Fruit fly (Drosophila melanogaster) whole organism, embryonic: ENCODE measurements around the gene rictor.
A peak's percentile ranks its signal among the peaks of the same experiment; 100 is the strongest.

ENCODE experiments used
- Abd-B ChIP-seq: fragments of 200-800 bp; sonication (Bioruptor generic); optimal IDR thresholded peaks from 2 replicates; lab custom pipeline; 2018; ENCODE audit warnings: missing biosample characterization, mild to moderate bottlenecking, missing genetic modification characterization, moderate library complexity
- Antp ChIP-seq: fragments of 200-800 bp; sonication (Bioruptor generic); optimal IDR thresholded peaks from 3 replicates; lab custom pipeline; 2016; ENCODE audit warnings: missing biosample characterization, missing genetic modification characterization
- C15 ChIP-seq: fragments of 200-800 bp; sonication (Bioruptor generic); IDR thresholded peaks from 3 replicates; pipeline ENCODE4 v1.3.6; 2022; ENCODE audit warnings: missing biosample characterization, missing genetic modification characterization
- CG12299 ChIP-seq: fragments of 200-800 bp; sonication (Bioruptor generic); optimal IDR thresholded peaks from 2 replicates; lab custom pipeline; 2018; ENCODE audit warnings: missing biosample characterization, mild to moderate bottlenecking, missing genetic modification characterization
- CG12744 ChIP-seq: fragments of 200-800 bp; sonication (Bioruptor generic); optimal IDR thresholded peaks from 2 replicates; lab custom pipeline; 2016; ENCODE audit warnings: missing biosample characterization, missing genetic modification characterization
- CG13624 ChIP-seq: fragments of 200-800 bp; sonication (Bioruptor generic); optimal IDR thresholded peaks from 2 replicates; lab custom pipeline; 2016; ENCODE audit warnings: missing biosample characterization, missing genetic modification characterization
- CG14441 ChIP-seq: fragments of 200-800 bp; sonication (Bioruptor generic); IDR thresholded peaks from 2 replicates; pipeline ENCODE4 v1.3.6; 2022; ENCODE audit warnings: missing biosample characterization, missing genetic modification characterization
- CG14667 ChIP-seq: fragments of 200-800 bp; sonication (Bioruptor generic); IDR thresholded peaks from 2 replicates; pipeline ENCODE4 v1.3.6; 2022; ENCODE audit warnings: missing biosample characterization, missing genetic modification characterization
- CG17912 ChIP-seq: fragments of 200-800 bp; sonication (Bioruptor generic); optimal IDR thresholded peaks from 2 replicates; lab custom pipeline; 2018; ENCODE audit warnings: missing biosample characterization, mild to moderate bottlenecking, missing genetic modification characterization
- CG2129 ChIP-seq: fragments of 200-800 bp; sonication (Bioruptor generic); IDR thresholded peaks from 2 replicates; pipeline ENCODE4 v1.3.6; 2022; ENCODE audit warnings: missing biosample characterization, missing genetic modification characterization; ENCODE audit not compliant: partially characterized antibody
- CG30020 ChIP-seq: fragments of 200-800 bp; optimal IDR thresholded peaks from 2 replicates; lab custom pipeline; 2019; ENCODE audit warnings: missing biosample characterization, mild to moderate bottlenecking, missing genetic modification characterization, moderate library complexity
- CG34224 ChIP-seq: fragments of 200-800 bp; sonication (Bioruptor generic); IDR thresholded peaks from 3 replicates; pipeline ENCODE4 v1.3.6; 2022; ENCODE audit warnings: missing biosample characterization, missing genetic modification characterization; ENCODE audit not compliant: partially characterized antibody
- CG3847 ChIP-seq: fragments of 200-800 bp; sonication (Bioruptor generic); IDR thresholded peaks from 2 replicates; pipeline ENCODE4 v1.3.6; 2022; ENCODE audit warnings: missing biosample characterization, missing genetic modification characterization
- CG4404 ChIP-seq: fragments of 200-800 bp; sonication (Bioruptor generic); IDR thresholded peaks from 2 replicates; pipeline ENCODE4 v1.3.6; 2022; ENCODE audit warnings: missing biosample characterization, missing genetic modification characterization
- CG5180 ChIP-seq: fragments of 200-800 bp; sonication (Bioruptor generic); optimal IDR thresholded peaks from 3 replicates; lab custom pipeline; 2017; ENCODE audit warnings: missing biosample characterization, missing genetic modification characterization, mild to moderate bottlenecking, moderate library complexity, missing genetic modification reagents
- CG6254 ChIP-seq: fragments of 200-800 bp; sonication (Bioruptor generic); optimal IDR thresholded peaks from 3 replicates; lab custom pipeline; 2017; ENCODE audit warnings: mild to moderate bottlenecking, missing biosample characterization, missing genetic modification reagents, missing genetic modification characterization
- CG6654 ChIP-seq: fragments of 200-800 bp; sonication (Bioruptor generic); optimal IDR thresholded peaks from 2 replicates; lab custom pipeline; 2017; ENCODE audit warnings: missing biosample characterization, mild to moderate bottlenecking, missing genetic modification characterization
- CG7745 ChIP-seq: fragments of 200-800 bp; sonication (Bioruptor generic); optimal IDR thresholded peaks from 2 replicates; lab custom pipeline; 2018; ENCODE audit warnings: missing biosample characterization, mild to moderate bottlenecking, missing genetic modification characterization, moderate library complexity
- CG7839 ChIP-seq: fragments of 200-800 bp; sonication (Bioruptor generic); optimal IDR thresholded peaks from 3 replicates; lab custom pipeline; 2018; ENCODE audit warnings: missing biosample characterization, mild to moderate bottlenecking, missing genetic modification characterization, moderate library complexity
- CG7987 ChIP-seq: fragments of 200-800 bp; sonication (Bioruptor generic); optimal IDR thresholded peaks from 2 replicates; lab custom pipeline; 2018; ENCODE audit warnings: missing biosample characterization, mild to moderate bottlenecking, missing genetic modification characterization, moderate library complexity
- Camta ChIP-seq: fragments of 200-800 bp; sonication (Bioruptor generic); optimal IDR thresholded peaks from 2 replicates; lab custom pipeline; 2016; ENCODE audit warnings: missing biosample characterization, missing genetic modification characterization
- Dek ChIP-seq: fragments of 200-800 bp; sonication (Bioruptor generic); optimal IDR thresholded peaks from 3 replicates; lab custom pipeline; 2019; ENCODE audit warnings: missing biosample characterization, mild to moderate bottlenecking, missing genetic modification characterization, moderate library complexity
- Elba2 ChIP-seq: fragments of 200-800 bp; sonication (Bioruptor generic); optimal IDR thresholded peaks from 3 replicates; lab custom pipeline; 2016; ENCODE audit warnings: missing biosample characterization, missing genetic modification characterization
- Fer1 ChIP-seq: fragments of 200-800 bp; sonication (Bioruptor generic); optimal IDR thresholded peaks from 2 replicates; lab custom pipeline; 2017; ENCODE audit warnings: missing biosample characterization, mild to moderate bottlenecking, missing genetic modification characterization
- GATAe ChIP-seq: fragments of 200-800 bp; sonication (Bioruptor generic); conservative IDR thresholded peaks from 2 replicates; pipeline ENCODE4 v1.3.6; 2022; ENCODE audit warnings: missing biosample characterization, missing genetic modification characterization
- HLH4C ChIP-seq: fragments of 200-800 bp; sonication (Bioruptor generic); IDR thresholded peaks from 3 replicates; pipeline ENCODE4 v1.3.6; 2022; ENCODE audit warnings: missing biosample characterization, missing genetic modification characterization; ENCODE audit not compliant: partially characterized antibody
- Hey ChIP-seq: fragments of 200-800 bp; sonication (Bioruptor generic); optimal IDR thresholded peaks from 3 replicates; lab custom pipeline; 2018; ENCODE audit warnings: missing biosample characterization, mild to moderate bottlenecking, missing genetic modification characterization
- MTF-1 ChIP-seq: fragments of 200-800 bp; sonication (Bioruptor generic); optimal IDR thresholded peaks from 2 replicates; lab custom pipeline; 2018; ENCODE audit warnings: missing biosample characterization, mild to moderate bottlenecking, missing genetic modification characterization, borderline replicate concordance
- Meics ChIP-seq: fragments of 200-800 bp; sonication (Bioruptor generic); optimal IDR thresholded peaks from 2 replicates; lab custom pipeline; 2017; ENCODE audit warnings: missing biosample characterization, mild to moderate bottlenecking, missing genetic modification characterization
- Ravus ChIP-seq: fragments of 200-800 bp; sonication (Bioruptor generic); IDR thresholded peaks from 2 replicates; pipeline ENCODE4 v1.3.6; 2022; ENCODE audit warnings: missing biosample characterization, missing genetic modification characterization
- Sry-δ ChIP-seq: fragments of 200-800 bp; sonication (Bioruptor generic); optimal IDR thresholded peaks from 2 replicates; lab custom pipeline; 2016; ENCODE audit warnings: missing biosample characterization, missing genetic modification characterization
- ab ChIP-seq: fragments of 200-800 bp; sonication (Bioruptor generic); optimal IDR thresholded peaks from 2 replicates; lab custom pipeline; 2016; ENCODE audit warnings: missing biosample characterization, missing genetic modification characterization
- al ChIP-seq: fragments of 200-800 bp; sonication (Bioruptor generic); IDR thresholded peaks from 2 replicates; pipeline ENCODE4 v1.3.6; 2022; ENCODE audit warnings: missing biosample characterization, missing genetic modification characterization
- ase ChIP-seq: fragments of 200-800 bp; sonication (Bioruptor generic); IDR thresholded peaks from 3 replicates; pipeline ENCODE4 v1.3.6; 2022; ENCODE audit warnings: missing biosample characterization, missing genetic modification characterization
- ato ChIP-seq: fragments of 200-800 bp; sonication (Bioruptor generic); IDR thresholded peaks from 2 replicates; pipeline ENCODE4 v1.3.6; 2022; ENCODE audit warnings: missing biosample characterization, missing genetic modification characterization; ENCODE audit not compliant: partially characterized antibody
- bcd ChIP-seq: fragments of 200-800 bp; sonication (Bioruptor generic); optimal IDR thresholded peaks from 2 replicates; lab custom pipeline; 2017; ENCODE audit warnings: missing biosample characterization, mild to moderate bottlenecking, missing genetic modification characterization
- dimm ChIP-seq: fragments of 200-800 bp; sonication (Bioruptor generic); IDR thresholded peaks from 2 replicates; pipeline ENCODE4 v1.3.6; 2022; ENCODE audit warnings: missing biosample characterization, missing genetic modification characterization
- fru ChIP-seq: fragments of >200 bp; optimal IDR thresholded peaks from 2 replicates; lab custom pipeline; 2017
- grn ChIP-seq: fragments of 200-800 bp; sonication (Bioruptor generic); optimal IDR thresholded peaks from 3 replicates; lab custom pipeline; 2017; ENCODE audit warnings: missing biosample characterization, missing genetic modification characterization
- her ChIP-seq: fragments of 200-800 bp; sonication (Bioruptor generic); optimal IDR thresholded peaks from 2 replicates; lab custom pipeline; 2016; ENCODE audit warnings: missing biosample characterization, missing genetic modification characterization
- lbe ChIP-seq: fragments of 200-800 bp; sonication (Bioruptor generic); optimal IDR thresholded peaks from 2 replicates; lab custom pipeline; 2016; ENCODE audit warnings: missing biosample characterization, mild to moderate bottlenecking, missing genetic modification characterization
- maf-S ChIP-seq: fragments of 200-800 bp; sonication (Bioruptor generic); optimal IDR thresholded peaks from 2 replicates; lab custom pipeline; 2016; ENCODE audit warnings: missing biosample characterization, missing genetic modification characterization
- sens ChIP-seq: fragments of 200-800 bp; sonication (Bioruptor generic); peaks from one replicate; lab custom pipeline; 2016; ENCODE audit warnings: missing biosample characterization, missing genetic modification characterization
- sug ChIP-seq: fragments of 200-800 bp; optimal IDR thresholded peaks from 2 replicates; lab custom pipeline; 2019; ENCODE audit warnings: missing biosample characterization, mild to moderate bottlenecking, missing genetic modification characterization, moderate library complexity
- trem ChIP-seq: fragments of 200-800 bp; optimal IDR thresholded peaks from 3 replicates; lab custom pipeline; 2019; ENCODE audit warnings: missing biosample characterization, mild to moderate bottlenecking, missing genetic modification characterization, moderate library complexity
- tx ChIP-seq: fragments of 200-800 bp; sonication (Bioruptor generic); optimal IDR thresholded peaks from 2 replicates; lab custom pipeline; 2016; ENCODE audit warnings: missing biosample characterization, missing genetic modification characterization
- unpg ChIP-seq: fragments of 200-800 bp; sonication (Bioruptor generic); optimal IDR thresholded peaks from 3 replicates; lab custom pipeline; 2018; ENCODE audit warnings: missing biosample characterization, mild to moderate bottlenecking, missing genetic modification characterization, moderate library complexity
- wor ChIP-seq: fragments of 200-800 bp; sonication (Bioruptor generic); IDR thresholded peaks from 2 replicates; pipeline ENCODE4 v1.3.6; 2022; ENCODE audit warnings: missing biosample characterization, missing genetic modification characterization
- zen ChIP-seq: fragments of 200-800 bp; sonication (Bioruptor generic); optimal IDR thresholded peaks from 3 replicates; lab custom pipeline; 2018; ENCODE audit warnings: missing biosample characterization, mild to moderate bottlenecking, missing genetic modification characterization, moderate library complexity
- zen2 ChIP-seq: fragments of 200-800 bp; sonication (Bioruptor generic); IDR thresholded peaks from 3 replicates; pipeline ENCODE4 v1.3.6; 2022; ENCODE audit warnings: missing biosample characterization, missing genetic modification characterization; ENCODE audit not compliant: partially characterized antibody
- zfh2 ChIP-seq: fragments of 200-800 bp; sonication (Bioruptor generic); optimal IDR thresholded peaks from 2 replicates; lab custom pipeline; 2016; ENCODE audit warnings: missing biosample characterization, missing genetic modification characterization

rictor gene

DNA sequence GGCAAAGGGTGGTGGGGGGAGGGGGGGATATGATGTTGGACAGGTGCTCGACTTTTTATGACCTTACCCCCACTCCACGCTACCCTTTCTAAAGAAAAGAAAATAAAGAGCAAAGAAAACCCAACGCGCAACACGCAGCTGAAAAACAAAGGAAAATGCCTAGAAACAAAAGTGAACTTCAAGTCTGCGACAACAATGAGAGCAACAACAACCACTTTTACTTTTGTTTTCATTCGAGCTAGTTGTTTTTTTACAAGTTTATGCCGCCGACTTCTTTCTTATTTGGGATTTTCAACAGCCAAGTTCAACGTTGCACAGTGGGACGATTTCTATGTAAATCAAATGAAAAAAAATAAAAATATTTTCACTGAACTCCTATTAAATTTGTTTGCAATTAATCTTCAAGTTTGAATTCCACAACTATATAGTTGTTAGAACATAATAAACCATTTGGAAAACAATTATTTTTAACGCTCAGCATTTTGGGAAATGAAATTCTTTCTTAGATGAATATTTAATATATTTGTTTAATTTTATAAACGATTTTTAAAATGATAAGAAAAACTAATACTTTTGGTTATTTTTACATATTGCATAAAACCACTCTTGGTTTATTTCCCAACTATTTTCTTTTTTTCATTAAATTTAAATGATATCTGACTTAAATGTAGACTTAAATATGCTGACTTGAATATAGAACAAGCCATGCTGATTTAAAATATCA is 36.3 kb downstream of the rictor start (continued):
- TF ChIP-seq CG2129 (GFP tag; lab: Robert Waterston, UW) (no peak), tx (no peak), CG5180 (GFP tag; lab: Kevin White, UChicago) (no peak), CG6654 (GFP tag; lab: Kevin White, UChicago) (no peak), Abd-B (no peak), Fer1 (no peak), C15 (GFP tag; lab: Robert Waterston, UW) (no peak), trem (tag; lab: Kevin White, UChicago) (no peak), zen2 (GFP tag; lab: Robert Waterston, UW) (no peak), CG7745 (tag; lab: Kevin White, UChicago) (no peak), ab (GFP tag; lab: Kevin White, UChicago) (no peak), zfh2 (GFP tag; lab: Kevin White, UChicago) (no peak), al (no peak), GATAe (GFP tag; lab: Robert Waterston, UW) (no peak), sens (GFP tag; lab: Kevin White, UChicago) (peak; percentile 46), Hey (tag; lab: Kevin White, UChicago) (no peak), bcd (GFP tag; lab: Kevin White, UChicago) (peak; percentile 35), MTF-1 (GFP tag; lab: Kevin White, UChicago) (no peak), CG13624 (GFP tag; lab: Kevin White, UChicago) (no peak), CG7987 (GFP tag; lab: Kevin White, UChicago) (no peak), CG4404 (GFP tag; lab: Robert Waterston, UW) (no peak), ato (GFP tag; lab: Robert Waterston, UW) (no peak), her (GFP tag; lab: Kevin White, UChicago) (no peak), HLH4C (GFP tag; lab: Robert Waterston, UW) (no peak), Dek (no peak), grn (GFP tag; lab: Kevin White, UChicago) (no peak), Camta (no peak), dimm (GFP tag; lab: Robert Waterston, UW) (no peak), sug (tag; lab: Kevin White, UChicago) (no peak), unpg (GFP tag; lab: Kevin White, UChicago) (peak; percentile 20), wor (GFP tag; lab: Robert Waterston, UW) (no peak), CG14667 (GFP tag; lab: Robert Waterston, UW) (no peak), CG30020 (tag; lab: Kevin White, UChicago) (no peak), CG17912 (GFP tag; lab: Kevin White, UChicago) (no peak), maf-S (GFP tag; lab: Kevin White, UChicago) (no peak), fru (lab: Kevin White, UChicago) (no peak), ase (no peak), CG6254 (no peak), CG14441 (GFP tag; lab: Robert Waterston, UW) (no peak), Meics (GFP tag; lab: Kevin White, UChicago) (peak; percentile 21), lbe (GFP tag; lab: Kevin White, UChicago) (no peak), zen (tag; lab: Kevin White, UChicago) (no peak), Ravus (no peak), Antp (GFP tag; lab: Kevin White, UChicago) (no peak), CG34224 (no peak), Elba2 (GFP tag; lab: Kevin White, UChicago) (no peak), CG3847 (GFP tag; lab: Robert Waterston, UW) (no peak), CG7839 (tag; lab: Kevin White, UChicago) (peak; percentile 51), CG12744 (no peak), CG12299 (tag; lab: Kevin White, UChicago) (no peak), Sry-δ (GFP tag; lab: Kevin White, UChicago) (no peak)
